Worm (Caenorhabditis elegans): ENCODE data around the gene aex-3.

DNA sequence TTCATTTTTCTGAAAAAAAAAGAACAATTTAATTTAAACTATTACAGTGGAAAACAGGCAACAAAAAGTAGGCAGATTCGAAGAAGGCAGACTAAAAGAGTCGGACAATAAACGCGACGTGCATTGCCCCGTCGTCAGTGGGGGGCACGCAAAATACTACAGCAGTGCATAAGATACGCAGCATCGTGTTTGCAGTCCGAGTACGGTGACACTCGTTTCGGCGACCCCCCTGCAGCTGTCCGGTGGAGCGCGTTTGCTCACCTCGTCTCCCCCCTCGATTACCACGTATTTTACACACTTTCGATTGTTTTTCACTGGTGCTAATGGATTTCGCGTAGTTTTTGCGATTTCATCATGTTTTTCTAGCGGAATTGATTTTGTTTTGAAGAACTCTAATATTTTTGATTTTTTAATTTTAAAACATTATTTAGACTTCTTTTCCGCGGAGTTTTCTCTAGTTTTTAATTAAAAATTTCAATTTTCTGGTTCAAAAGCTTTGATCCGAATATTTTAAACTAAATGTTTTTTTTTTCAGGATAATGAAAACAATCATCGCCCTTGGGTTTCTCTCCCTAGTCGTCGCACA lies 8.6 kb upstream of the aex-3 start, which contains the start of the genes trap-2 and ile-2:
- TF ChIP-seq W03F9.2 (tag; optimal IDR thresholded peaks at IDR 0.05), result peak; percentile 81
- TF ChIP-seq dao-5 (tag; optimal IDR thresholded peaks at IDR 0.05), result peak; percentile 23
- TF ChIP-seq him-1 (tag; optimal IDR thresholded peaks at IDR 0.05), result peak; percentile 51

All from whole organism, L4/young adult.